Worm (Caenorhabditis elegans): ENCODE measurements around the gene C36H8.1.
"Not testable (repeated sequence)": the region's sequence is repeated elsewhere in the genome, so short reads cannot be mapped to it uniquely, and the experiment has no call there.

ce11 chrIV:12786996-12787395 is 42.4 kb upstream of the C36H8.1 start:
- TF ChIP-seq skn-1, nhr-77, ceh-62, nhr-76 (tag; optimal IDR thresholded peaks at IDR 0.05): not testable (repeated sequence)
